Comparison of ENCODE assay signal across 1 fruit fly cellular context in genomic region chrX:9581869-9582268, dm6.
TF ChIP-seq lines count a peak whose summit lies in the region.

No protein-coding gene starts in this region.

TF ChIP-seq in whole organism, embryonic, 481 proteins besides CTCF, POLR2A, EP300 and RAD21 (continued from another document and continues in another):
- TF ChIP-seq fd3F (GFP tag; optimal IDR thresholded peaks at IDR 0.05; lab: Kevin White, UChicago) = no peak
- TF ChIP-seq Neu2 (GFP tag; optimal IDR thresholded peaks at IDR 0.05; lab: Kevin White, UChicago; ENCODE audit: borderline replicate concordance) = no peak
- no peak for TF ChIP-seq nerfin-1 (tag; optimal IDR thresholded peaks at IDR 0.05; lab: Kevin White, UChicago)
- no peak for TF ChIP-seq CG6654 (GFP tag; optimal IDR thresholded peaks at IDR 0.05; lab: Kevin White, UChicago)
- TF ChIP-seq CG11093 (GFP tag; IDR thresholded peaks at IDR 0.05; lab: Robert Waterston, UW) = no peak
- no peak for TF ChIP-seq stwl (tag; optimal IDR thresholded peaks at IDR 0.05; lab: Kevin White, UChicago)
- TF ChIP-seq slbo (GFP tag; IDR thresholded peaks at IDR 0.05; lab: Robert Waterston, UW) = no peak
- no peak for TF ChIP-seq Lhr (GFP tag; optimal IDR thresholded peaks at IDR 0.05; lab: Kevin White, UChicago)
- no peak for TF ChIP-seq cato (GFP tag; optimal IDR thresholded peaks at IDR 0.05; lab: Kevin White, UChicago; ENCODE audit: borderline replicate concordance)
- no peak for TF ChIP-seq ems (GFP tag; optimal IDR thresholded peaks at IDR 0.05; lab: Kevin White, UChicago)
- TF ChIP-seq CG12155 (GFP tag; optimal IDR thresholded peaks at IDR 0.05; lab: Kevin White, UChicago) = no peak
- TF ChIP-seq ken (GFP tag; IDR thresholded peaks at IDR 0.05; lab: Robert Waterston, UW) = no peak
- TF ChIP-seq pita (GFP tag; optimal IDR thresholded peaks at IDR 0.05; lab: Kevin White, UChicago) = no peak
- no peak for TF ChIP-seq unpg (GFP tag; optimal IDR thresholded peaks at IDR 0.05; lab: Kevin White, UChicago)
- TF ChIP-seq CG15696 (tag; optimal IDR thresholded peaks at IDR 0.05; lab: Kevin White, UChicago) = no peak
- peak; percentile 79; the same call in 1 of the 4 replicates for TF ChIP-seq chinmo (GFP tag; IDR thresholded peaks at IDR 0.05; lab: Robert Waterston, UW; ENCODE audit: partially characterized antibody)
- no peak for TF ChIP-seq Antp (GFP tag; optimal IDR thresholded peaks at IDR 0.05; lab: Kevin White, UChicago)
- TF ChIP-seq kni (GFP tag; optimal IDR thresholded peaks at IDR 0.05; lab: Kevin White, UChicago) = peak; percentile 58
- peak; percentile 15 for TF ChIP-seq kay (GFP tag; optimal IDR thresholded peaks at IDR 0.05; lab: Kevin White, UChicago)
- TF ChIP-seq CG8290 (GFP tag; optimal IDR thresholded peaks at IDR 0.05; lab: Kevin White, UChicago) = no peak
- TF ChIP-seq CG8290 (tag; optimal IDR thresholded peaks at IDR 0.05; lab: Kevin White, UChicago) = peak in 1 of 2 experiments; percentile 11
- no peak for TF ChIP-seq vfl (GFP tag; optimal IDR thresholded peaks at IDR 0.05; lab: Kevin White, UChicago)
- no peak for TF ChIP-seq B-H1 (GFP tag; IDR thresholded peaks at IDR 0.05; lab: Robert Waterston, UW)
- no peak for TF ChIP-seq maf-S (GFP tag; optimal IDR thresholded peaks at IDR 0.05; lab: Kevin White, UChicago)
- TF ChIP-seq tio (GFP tag; optimal IDR thresholded peaks at IDR 0.05; lab: Kevin White, UChicago) = no peak
- TF ChIP-seq HmgZ (tag; optimal IDR thresholded peaks at IDR 0.05; lab: Kevin White, UChicago) = no peak
- TF ChIP-seq rib (GFP tag; IDR thresholded peaks at IDR 0.05; lab: Robert Waterston, UW) = 0 out of 2 replicates have a peak, but pooled peaks have one; percentile 31
- no peak for TF ChIP-seq tin (GFP tag; optimal IDR thresholded peaks at IDR 0.05; lab: Kevin White, UChicago)
- TF ChIP-seq ap (GFP tag; IDR thresholded peaks at IDR 0.05; lab: Robert Waterston, UW) = no peak
- TF ChIP-seq CG5245 (GFP tag; optimal IDR thresholded peaks at IDR 0.05; lab: Kevin White, UChicago) = no peak
- no peak; the same call in 1 of the 2 replicates for TF ChIP-seq tna (GFP tag; IDR thresholded peaks at IDR 0.05; lab: Robert Waterston, UW; ENCODE audit: partially characterized antibody)
- no peak for TF ChIP-seq danr (GFP tag; IDR thresholded peaks at IDR 0.05; lab: Robert Waterston, UW)
- TF ChIP-seq Taf1 (GFP tag; IDR thresholded peaks at IDR 0.05; lab: Robert Waterston, UW) = no peak
- TF ChIP-seq prd (optimal IDR thresholded peaks at IDR 0.05; lab: Kevin White, UChicago) = no peak
- TF ChIP-seq prd (GFP tag; IDR thresholded peaks at IDR 0.05; lab: Robert Waterston, UW) = no peak; the same call in 2 of the 3 replicates
- TF ChIP-seq twi (tag; optimal IDR thresholded peaks at IDR 0.05; lab: Kevin White, UChicago) = no peak
- TF ChIP-seq Kr (GFP tag; optimal IDR thresholded peaks at IDR 0.05; lab: Kevin White, UChicago) = no peak
- no peak for TF ChIP-seq peb (GFP tag; IDR thresholded peaks at IDR 0.05; lab: Robert Waterston, UW)
- TF ChIP-seq CG16813 (GFP tag; IDR thresholded peaks at IDR 0.05; lab: Robert Waterston, UW; ENCODE audit: partially characterized antibody) = no peak
- TF ChIP-seq CG14710 (tag; optimal IDR thresholded peaks at IDR 0.05; lab: Kevin White, UChicago) = no peak
- no peak for TF ChIP-seq CG13296 (GFP tag; optimal IDR thresholded peaks at IDR 0.05; lab: Kevin White, UChicago)
- TF ChIP-seq vvl (GFP tag; IDR thresholded peaks at IDR 0.05; lab: Robert Waterston, UW) = no peak
- TF ChIP-seq hth (optimal IDR thresholded peaks at IDR 0.05; lab: Kevin White, UChicago) = no peak
- TF ChIP-seq fd102C (GFP tag; optimal IDR thresholded peaks at IDR 0.05; lab: Kevin White, UChicago) = no peak
- TF ChIP-seq HLH3B (GFP tag; IDR thresholded peaks at IDR 0.05; lab: Robert Waterston, UW) = no peak
- TF ChIP-seq CG4854 (GFP tag; optimal IDR thresholded peaks at IDR 0.05; lab: Kevin White, UChicago) = no peak
- TF ChIP-seq CG13624 (GFP tag; optimal IDR thresholded peaks at IDR 0.05; lab: Kevin White, UChicago) = no peak
- TF ChIP-seq chm (GFP tag; IDR thresholded peaks at IDR 0.05; lab: Robert Waterston, UW) = no peak
- no peak for TF ChIP-seq CG10654 (GFP tag; optimal IDR thresholded peaks at IDR 0.05; lab: Kevin White, UChicago)
- no peak for TF ChIP-seq Awh (GFP tag; IDR thresholded peaks at IDR 0.05; lab: Robert Waterston, UW)
- TF ChIP-seq mld (GFP tag; IDR thresholded peaks at IDR 0.05; lab: Robert Waterston, UW; ENCODE audit: partially characterized antibody) = no peak
- TF ChIP-seq dmrt99B (tag; optimal IDR thresholded peaks at IDR 0.05; lab: Kevin White, UChicago) = no peak
- TF ChIP-seq CG10565 (GFP tag; optimal IDR thresholded peaks at IDR 0.05; lab: Kevin White, UChicago) = no peak
- no peak for TF ChIP-seq lilli (GFP tag; optimal IDR thresholded peaks at IDR 0.05; lab: Kevin White, UChicago)
- TF ChIP-seq mirr (GFP tag; optimal IDR thresholded peaks at IDR 0.05; lab: Kevin White, UChicago) = peak; percentile 37
- no peak for TF ChIP-seq MBD-R2 (GFP tag; IDR thresholded peaks at IDR 0.05; lab: Robert Waterston, UW)
- TF ChIP-seq tup (GFP tag; optimal IDR thresholded peaks at IDR 0.05; lab: Kevin White, UChicago) = no peak
- no peak for TF ChIP-seq pho (GFP tag; optimal IDR thresholded peaks at IDR 0.05; lab: Kevin White, UChicago)
- TF ChIP-seq sna (GFP tag; IDR thresholded peaks at IDR 0.05; lab: Robert Waterston, UW; ENCODE audit: partially characterized antibody) = no peak
- no peak for TF ChIP-seq Elba2 (GFP tag; optimal IDR thresholded peaks at IDR 0.05; lab: Kevin White, UChicago)
- TF ChIP-seq Jarid2 (GFP tag; optimal IDR thresholded peaks at IDR 0.05; lab: Kevin White, UChicago) = no peak
- peak; percentile 2 for TF ChIP-seq CG2116 (GFP tag; optimal IDR thresholded peaks at IDR 0.05; lab: Kevin White, UChicago)
- TF ChIP-seq CG30403 (GFP tag; optimal IDR thresholded peaks at IDR 0.05; lab: Kevin White, UChicago) = no peak
- TF ChIP-seq stc (GFP tag; IDR thresholded peaks at IDR 0.05; lab: Robert Waterston, UW) = no peak
- TF ChIP-seq ind (GFP tag; optimal IDR thresholded peaks at IDR 0.05; lab: Kevin White, UChicago) = no peak
- no peak for TF ChIP-seq CG4282 (GFP tag; optimal IDR thresholded peaks at IDR 0.05; lab: Kevin White, UChicago)
- TF ChIP-seq caup (GFP tag; optimal IDR thresholded peaks at IDR 0.05; lab: Kevin White, UChicago; ENCODE audit: severe bottlenecking) = no peak
- TF ChIP-seq CG8388 (GFP tag; optimal IDR thresholded peaks at IDR 0.05; lab: Kevin White, UChicago) = no peak
- TF ChIP-seq CG10274 (GFP tag; optimal IDR thresholded peaks at IDR 0.05; lab: Kevin White, UChicago) = no peak
- no peak for TF ChIP-seq emc (GFP tag; optimal IDR thresholded peaks at IDR 0.05; lab: Kevin White, UChicago)
- TF ChIP-seq Hand (GFP tag; optimal IDR thresholded peaks at IDR 0.05; lab: Kevin White, UChicago) = no peak
- TF ChIP-seq CrebB (tag; optimal IDR thresholded peaks at IDR 0.05; lab: Kevin White, UChicago) = peak; percentile 19
- no peak for TF ChIP-seq CG11247 (GFP tag; IDR thresholded peaks at IDR 0.05; lab: Robert Waterston, UW)
- 0 out of 2 replicates have a peak, but pooled peaks have one; percentile 19 for TF ChIP-seq CG32532 (GFP tag; IDR thresholded peaks at IDR 0.05; lab: Robert Waterston, UW)
- no peak for TF ChIP-seq HmgD (GFP tag; optimal IDR thresholded peaks at IDR 0.05; lab: Kevin White, UChicago)
- TF ChIP-seq Mad (GFP tag; optimal IDR thresholded peaks at IDR 0.05; lab: Kevin White, UChicago) = no peak
- TF ChIP-seq nom (GFP tag; optimal IDR thresholded peaks at IDR 0.05; lab: Kevin White, UChicago) = peak; percentile 9
- TF ChIP-seq CG16863 (GFP tag; optimal IDR thresholded peaks at IDR 0.05; lab: Kevin White, UChicago) = no peak
- peak; percentile 7 for TF ChIP-seq pzg (GFP tag; optimal IDR thresholded peaks at IDR 0.05; lab: Kevin White, UChicago)
- TF ChIP-seq Aef1 (GFP tag; IDR thresholded peaks at IDR 0.05; lab: Robert Waterston, UW) = no peak
- TF ChIP-seq CG1233 (GFP tag; optimal IDR thresholded peaks at IDR 0.05; lab: Kevin White, UChicago) = no peak
- no peak for TF ChIP-seq Hr3 (GFP tag; optimal IDR thresholded peaks at IDR 0.05; lab: Kevin White, UChicago)
- no peak for TF ChIP-seq bsh (GFP tag; optimal IDR thresholded peaks at IDR 0.05; lab: Kevin White, UChicago)
- no peak for TF ChIP-seq CG8924 (tag; optimal IDR thresholded peaks at IDR 0.05; lab: Kevin White, UChicago)
- no peak for TF ChIP-seq Atf-2 (GFP tag; optimal IDR thresholded peaks at IDR 0.05; lab: Kevin White, UChicago)
- TF ChIP-seq CG17359 (tag; optimal IDR thresholded peaks at IDR 0.05; lab: Kevin White, UChicago) = no peak
- TF ChIP-seq jing (GFP tag; optimal IDR thresholded peaks at IDR 0.05; lab: Kevin White, UChicago) = no peak
- no peak for TF ChIP-seq Adf1 (GFP tag; IDR thresholded peaks at IDR 0.05; lab: Robert Waterston, UW)
- no peak for TF ChIP-seq ftz-f1 (GFP tag; optimal IDR thresholded peaks at IDR 0.05; lab: Kevin White, UChicago)
- no peak for TF ChIP-seq Trl (optimal IDR thresholded peaks at IDR 0.05; lab: Kevin White, UChicago)
- TF ChIP-seq Trl (GFP tag; optimal IDR thresholded peaks at IDR 0.05; lab: Kevin White, UChicago) = no peak
- TF ChIP-seq gro (GFP tag; optimal IDR thresholded peaks at IDR 0.05; lab: Kevin White, UChicago) = no peak
- TF ChIP-seq CG10431 (GFP tag; optimal IDR thresholded peaks at IDR 0.05; lab: Kevin White, UChicago) = no peak
- TF ChIP-seq CG6689 (GFP tag; IDR thresholded peaks at IDR 0.05; lab: Robert Waterston, UW) = no peak
- peak; percentile 18 for TF ChIP-seq cwo (GFP tag; optimal IDR thresholded peaks at IDR 0.05; lab: Kevin White, UChicago)
- TF ChIP-seq Meics (GFP tag; optimal IDR thresholded peaks at IDR 0.05; lab: Kevin White, UChicago) = no peak
- no peak for TF ChIP-seq CG11398 (GFP tag; optimal IDR thresholded peaks at IDR 0.05; lab: Kevin White, UChicago)
- no peak for TF ChIP-seq MTF-1 (GFP tag; optimal IDR thresholded peaks at IDR 0.05; lab: Kevin White, UChicago; ENCODE audit: borderline replicate concordance)
- no peak for TF ChIP-seq az2 (GFP tag; optimal IDR thresholded peaks at IDR 0.05; lab: Kevin White, UChicago)
- TF ChIP-seq CG9876 (GFP tag; optimal IDR thresholded peaks at IDR 0.05; lab: Kevin White, UChicago) = no peak
- no peak for TF ChIP-seq CG7372 (GFP tag; IDR thresholded peaks at IDR 0.05; lab: Robert Waterston, UW)
- TF ChIP-seq lmd (GFP tag; IDR thresholded peaks at IDR 0.05; lab: Robert Waterston, UW) = no peak
- TF ChIP-seq CG18599 (GFP tag; optimal IDR thresholded peaks at IDR 0.05; lab: Kevin White, UChicago) = no peak
- no peak for TF ChIP-seq zfh2 (GFP tag; optimal IDR thresholded peaks at IDR 0.05; lab: Kevin White, UChicago)
- TF ChIP-seq dan (GFP tag; IDR thresholded peaks at IDR 0.05; lab: Robert Waterston, UW) = no peak
- TF ChIP-seq CG8281 (tag; optimal IDR thresholded peaks at IDR 0.05; lab: Kevin White, UChicago) = no peak
- peak; percentile 5 for TF ChIP-seq CG6813 (GFP tag; optimal IDR thresholded peaks at IDR 0.05; lab: Kevin White, UChicago)
- no peak for TF ChIP-seq CG14441 (GFP tag; IDR thresholded peaks at IDR 0.05; lab: Robert Waterston, UW)
- TF ChIP-seq D19A (tag; optimal IDR thresholded peaks at IDR 0.05; lab: Kevin White, UChicago) = no peak
- TF ChIP-seq CG12744 (GFP tag; optimal IDR thresholded peaks at IDR 0.05; lab: Kevin White, UChicago) = no peak
- no peak for TF ChIP-seq CG11085 (GFP tag; IDR thresholded peaks at IDR 0.05; lab: Robert Waterston, UW)
- no peak for TF ChIP-seq Xrp1 (GFP tag; IDR thresholded peaks at IDR 0.05; lab: Robert Waterston, UW)
- TF ChIP-seq Vsx1 (GFP tag; optimal IDR thresholded peaks at IDR 0.05; lab: Kevin White, UChicago) = no peak
- TF ChIP-seq CG17829 (tag; optimal IDR thresholded peaks at IDR 0.05; lab: Kevin White, UChicago) = no peak
- TF ChIP-seq CG2889 (GFP tag; IDR thresholded peaks at IDR 0.05; lab: Robert Waterston, UW) = no peak
- no peak for TF ChIP-seq Asciz (GFP tag; optimal IDR thresholded peaks at IDR 0.05; lab: Kevin White, UChicago)
- no peak for TF ChIP-seq run (tag; optimal IDR thresholded peaks at IDR 0.05; lab: Kevin White, UChicago)
- TF ChIP-seq Ets97D (GFP tag; optimal IDR thresholded peaks at IDR 0.05; lab: Kevin White, UChicago) = no peak
- no peak for TF ChIP-seq knrl (GFP tag; IDR thresholded peaks at IDR 0.05; lab: Robert Waterston, UW; ENCODE audit: partially characterized antibody)
- TF ChIP-seq CG11723 (GFP tag; optimal IDR thresholded peaks at IDR 0.05; lab: Kevin White, UChicago) = no peak
- peak; percentile 42 for TF ChIP-seq CG10543 (GFP tag; optimal IDR thresholded peaks at IDR 0.05; lab: Kevin White, UChicago)
- TF ChIP-seq CG3065 (GFP tag; optimal IDR thresholded peaks at IDR 0.05; lab: Kevin White, UChicago) = no peak
- no peak for TF ChIP-seq cad (GFP tag; optimal IDR thresholded peaks at IDR 0.05; lab: Kevin White, UChicago)
- no peak for TF ChIP-seq CG16779 (GFP tag; IDR thresholded peaks at IDR 0.05; lab: Robert Waterston, UW)
- TF ChIP-seq Nf-YA (GFP tag; IDR thresholded peaks at IDR 0.05; lab: Robert Waterston, UW) = no peak
- no peak for TF ChIP-seq pfk (GFP tag; optimal IDR thresholded peaks at IDR 0.05; lab: Kevin White, UChicago)
- no peak for TF ChIP-seq lab (GFP tag; optimal IDR thresholded peaks at IDR 0.05; lab: Kevin White, UChicago)
- no peak for TF ChIP-seq insv (GFP tag; optimal IDR thresholded peaks at IDR 0.05; lab: Kevin White, UChicago)
- no peak for TF ChIP-seq TFAM (GFP tag; optimal IDR thresholded peaks at IDR 0.05; lab: Kevin White, UChicago)
- no peak for TF ChIP-seq CG9609 (GFP tag; optimal IDR thresholded peaks at IDR 0.05; lab: Kevin White, UChicago)
- TF ChIP-seq CG6854 (GFP tag; optimal IDR thresholded peaks at IDR 0.05; lab: Kevin White, UChicago) = no peak
- TF ChIP-seq CG7786 (GFP tag; optimal IDR thresholded peaks at IDR 0.05; lab: Kevin White, UChicago) = no peak
- no peak for TF ChIP-seq dm (GFP tag; optimal IDR thresholded peaks at IDR 0.05; lab: Kevin White, UChicago)
- TF ChIP-seq CG31441 (GFP tag; IDR thresholded peaks at IDR 0.05; lab: Robert Waterston, UW) = no peak
- TF ChIP-seq h (optimal IDR thresholded peaks at IDR 0.05; lab: Kevin White, UChicago) = no peak
- no peak for TF ChIP-seq p53 (GFP tag; optimal IDR thresholded peaks at IDR 0.05; lab: Kevin White, UChicago)
- no peak for TF ChIP-seq pnt (GFP tag; optimal IDR thresholded peaks at IDR 0.05; lab: Kevin White, UChicago)
- TF ChIP-seq sens (GFP tag; lab: Kevin White, UChicago) = peak; percentile 54
- no peak for TF ChIP-seq CG9437 (GFP tag; optimal IDR thresholded peaks at IDR 0.05; lab: Kevin White, UChicago)
- TF ChIP-seq H15 (GFP tag; IDR thresholded peaks at IDR 0.05; lab: Robert Waterston, UW) = no peak
